Worm (Caenorhabditis elegans) whole organism, L3 larva: ENCODE measurements around the gene chil-18.

Source experiments
- egl-27 ChIP-seq: sonication (generic microtip); optimal IDR thresholded peaks from 4 replicates; lab custom pipeline; 2017; ENCODE audit warnings: missing biosample characterization, missing genetic modification reagents, missing genetic modification characterization
- fkh-10 ChIP-seq: sonication (generic microtip); optimal IDR thresholded peaks from 2 replicates; lab custom pipeline; 2017; ENCODE audit warnings: missing biosample characterization, missing genetic modification reagents, missing genetic modification characterization
- snpc-4 ChIP-seq: fragments of 150-350 bp; optimal IDR thresholded peaks from 2 replicates; lab custom pipeline; 2014; ENCODE audit warnings: missing biosample characterization, missing genetic modification characterization
- ztf-4 ChIP-seq: fragments of 150-350 bp; optimal IDR thresholded peaks from 2 replicates; lab custom pipeline; 2014; ENCODE audit warnings: missing biosample characterization, missing genetic modification characterization

- no peak for TF ChIP-seq snpc-4 (tag; lab: Kevin White, UChicago)
- TF ChIP-seq fkh-10 (GFP tag; lab: Kevin White, UChicago): no peak
- no peak for TF ChIP-seq ztf-4 (tag; lab: Kevin White, UChicago)
- TF ChIP-seq egl-27 (tag; lab: Kevin White, UChicago): no peak
These were observed 35.3 kb downstream of the chil-18 start for ce11 chrII:9483342-9483741.
